Worm (Caenorhabditis elegans) whole organism, mixed stage, embryonic: ENCODE measurements around the gene T14B4.3.

Experiments used
- blmp-1 ChIP-seq: fragments of 150-350 bp; optimal IDR thresholded peaks from 2 replicates; lab custom pipeline; 2014; ENCODE audit warnings: missing biosample characterization, missing genetic modification characterization
- ceh-43 ChIP-seq: fragments of 200-800 bp; sonication (Bioruptor generic); optimal IDR thresholded peaks from 2 replicates; lab custom pipeline; 2018; ENCODE audit warnings: mild to moderate bottlenecking, missing genetic modification characterization, moderate library complexity, missing compliant biosample characterization
- ces-1 ChIP-seq: fragments of 150-350 bp; optimal IDR thresholded peaks from 2 replicates; lab custom pipeline; 2014; ENCODE audit warnings: missing biosample characterization, missing genetic modification reagents, missing genetic modification characterization
- elt-3 ChIP-seq: fragments of 150-350 bp; optimal IDR thresholded peaks from 2 replicates; lab custom pipeline; 2014; ENCODE audit warnings: missing biosample characterization, missing genetic modification characterization
- lin-13 ChIP-seq: fragments of 150-350 bp; optimal IDR thresholded peaks from 2 replicates; lab custom pipeline; 2014; ENCODE audit warnings: missing biosample characterization, missing genetic modification characterization
- mep-1 ChIP-seq: fragments of 150-350 bp; optimal IDR thresholded peaks from 2 replicates; lab custom pipeline; 2017; ENCODE audit warnings: missing biosample characterization, missing genetic modification reagents, missing genetic modification characterization, inconsistent platforms
- nhr-237 ChIP-seq: fragments of 150-350 bp; optimal IDR thresholded peaks from 2 replicates; lab custom pipeline; 2014; ENCODE audit warnings: missing biosample characterization, missing genetic modification characterization
- pha-4 ChIP-seq: fragments of 150-350 bp; optimal IDR thresholded peaks from 2 replicates; lab custom pipeline; 2018; ENCODE audit warnings: missing biosample characterization, missing genetic modification reagents, missing genetic modification characterization
- snpc-4 ChIP-seq: fragments of 150-350 bp; optimal IDR thresholded peaks from 2 replicates; lab custom pipeline; 2014; ENCODE audit warnings: missing biosample characterization, missing genetic modification characterization
- unc-62 ChIP-seq: fragments of 150-350 bp; optimal IDR thresholded peaks from 2 replicates; lab custom pipeline; 2014; ENCODE audit warnings: missing biosample characterization, missing genetic modification reagents, missing genetic modification characterization
- ztf-11 ChIP-seq: fragments of 150-350 bp; optimal IDR thresholded peaks from 2 replicates; lab custom pipeline; 2014; ENCODE audit warnings: missing biosample characterization, missing genetic modification characterization

DNA sequence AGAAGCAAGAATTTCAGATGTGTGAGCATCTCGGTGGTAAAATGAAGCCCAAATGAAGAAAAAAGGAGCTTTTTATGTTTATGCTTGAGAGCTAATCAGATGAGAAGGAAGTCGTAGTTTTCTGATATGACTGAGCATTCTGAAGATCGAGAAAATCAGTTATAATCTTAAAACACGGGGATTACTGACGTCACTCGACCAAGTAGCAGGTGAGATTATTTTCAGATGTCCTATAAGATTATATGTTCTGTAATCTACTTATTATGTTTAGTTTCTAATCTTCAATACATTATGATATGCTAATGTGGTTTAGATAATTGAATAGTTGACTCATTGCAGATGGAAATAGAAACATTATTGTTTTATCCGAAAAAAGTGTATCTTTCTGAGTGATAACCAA, 11.0 kb downstream of the T14B4.3 start, which contains the start of gene ins-14:
- TF ChIP-seq ces-1 (no peak), mep-1 (tag; lab: Kevin White, UChicago) (no peak), pha-4 (tag; lab: Kevin White, UChicago) (no peak), ztf-11 (tag; lab: Kevin White, UChicago) (no peak), nhr-237 (tag; lab: Kevin White, UChicago) (no peak), snpc-4 (tag; lab: Kevin White, UChicago) (no peak), elt-3 (tag; lab: Kevin White, UChicago) (no peak), ceh-43 (GFP tag; lab: Kevin White, UChicago) (no peak), blmp-1 (tag; lab: Kevin White, UChicago) (no peak), unc-62 (GFP tag; lab: Kevin White, UChicago) (no peak), lin-13 (tag; lab: Kevin White, UChicago) (no peak)
